Fruit fly (Drosophila melanogaster) whole organism, prepupa: ENCODE results near the gene CG18420.
A peak's percentile ranks its signal among the peaks of the same experiment; 100 is the strongest.

Experiments
- Blimp-1 ChIP-seq: fragments of 200-800 bp; sonication (Bioruptor generic); optimal IDR thresholded peaks from 3 replicates; lab custom pipeline; 2017; ENCODE audit warnings: missing biosample characterization, missing genetic modification characterization, mild to moderate bottlenecking, moderate library complexity, missing genetic modification reagents
- CG10631 ChIP-seq: fragments of 200-800 bp; sonication (Bioruptor generic); optimal IDR thresholded peaks from 2 replicates; lab custom pipeline; 2016; ENCODE audit warnings: missing biosample characterization, missing genetic modification characterization
- CG10669 ChIP-seq: fragments of 200-800 bp; sonication (Bioruptor generic); optimal IDR thresholded peaks from 3 replicates; lab custom pipeline; 2018; ENCODE audit warnings: missing biosample characterization, mild to moderate bottlenecking, missing genetic modification characterization, moderate library complexity
- CG11762 ChIP-seq: fragments of 200-800 bp; sonication (Bioruptor generic); optimal IDR thresholded peaks from 3 replicates; lab custom pipeline; 2016; ENCODE audit warnings: missing biosample characterization, missing genetic modification characterization; ENCODE audit not compliant: insufficient read depth
- CG11902 ChIP-seq: fragments of 200-800 bp; sonication (Bioruptor generic); optimal IDR thresholded peaks from 3 replicates; lab custom pipeline; 2016; ENCODE audit warnings: missing biosample characterization, missing genetic modification characterization
- CG1621 ChIP-seq: fragments of 200-800 bp; sonication (Bioruptor generic); optimal IDR thresholded peaks from 3 replicates; lab custom pipeline; 2018; ENCODE audit warnings: missing biosample characterization, mild to moderate bottlenecking, missing genetic modification characterization
- CG32006 ChIP-seq: fragments of 200-800 bp; sonication (Bioruptor generic); optimal IDR thresholded peaks from 3 replicates; lab custom pipeline; 2017; ENCODE audit warnings: missing biosample characterization, mild to moderate bottlenecking, missing genetic modification characterization
- CG6163 ChIP-seq: fragments of 200-800 bp; sonication (Bioruptor generic); IDR thresholded peaks from 3 replicates; pipeline ENCODE4 v1.3.6; 2022; ENCODE audit warnings: missing biosample characterization, missing genetic modification characterization
- CG6792 ChIP-seq: fragments of 200-800 bp; sonication (Bioruptor generic); optimal IDR thresholded peaks from 3 replicates; lab custom pipeline; 2016; ENCODE audit warnings: missing biosample characterization, missing genetic modification characterization
- CG6808 ChIP-seq: fragments of 200-800 bp; sonication (Bioruptor generic); optimal IDR thresholded peaks from 3 replicates; lab custom pipeline; 2017; ENCODE audit warnings: missing biosample characterization, missing genetic modification characterization, mild to moderate bottlenecking, moderate library complexity, missing genetic modification reagents
- CG7368 ChIP-seq: fragments of 200-800 bp; sonication (Bioruptor generic); optimal IDR thresholded peaks from 3 replicates; lab custom pipeline; 2016; ENCODE audit warnings: missing biosample characterization, missing genetic modification characterization
- CG8319 ChIP-seq: fragments of 200-800 bp; sonication (Bioruptor generic); optimal IDR thresholded peaks from 3 replicates; lab custom pipeline; 2016; ENCODE audit warnings: missing biosample characterization, missing genetic modification characterization
- CG9139 ChIP-seq: fragments of 200-800 bp; sonication (Bioruptor generic); optimal IDR thresholded peaks from 3 replicates; lab custom pipeline; 2017; ENCODE audit warnings: missing biosample characterization, mild to moderate bottlenecking, missing genetic modification characterization
- Eip75B ChIP-seq: fragments of 200-800 bp; sonication (Bioruptor generic); optimal IDR thresholded peaks from 3 replicates; lab custom pipeline; 2016; ENCODE audit warnings: missing biosample characterization, missing genetic modification characterization
- Eip78C ChIP-seq: fragments of 200-800 bp; sonication (Bioruptor generic); peaks from one replicate; lab custom pipeline; 2016; ENCODE audit warnings: missing biosample characterization, missing genetic modification characterization
- Ets21C ChIP-seq: fragments of 200-800 bp; sonication (Bioruptor generic); optimal IDR thresholded peaks from 3 replicates; lab custom pipeline; 2016; ENCODE audit warnings: missing biosample characterization, missing genetic modification characterization
- Ets96B ChIP-seq: fragments of 200-800 bp; optimal IDR thresholded peaks from 2 replicates; lab custom pipeline; 2019; ENCODE audit warnings: missing biosample characterization, mild to moderate bottlenecking, missing genetic modification characterization, moderate library complexity
- Gug ChIP-seq: fragments of 200-800 bp; sonication (Bioruptor generic); IDR thresholded peaks from 2 replicates; pipeline ENCODE4 v1.3.6; 2022; ENCODE audit warnings: missing biosample characterization, missing genetic modification characterization
- Hr38 ChIP-seq: sonication (Bioruptor generic); optimal IDR thresholded peaks from 2 replicates; lab custom pipeline; 2016; ENCODE audit warnings: missing biosample characterization, missing genetic modification characterization
- Hr39 ChIP-seq: fragments of 200-800 bp; sonication (Bioruptor generic); optimal IDR thresholded peaks from 2 replicates; lab custom pipeline; 2016; ENCODE audit warnings: missing biosample characterization, missing genetic modification characterization
- OdsH ChIP-seq: fragments of 200-800 bp; sonication (Bioruptor generic); optimal IDR thresholded peaks from 3 replicates; lab custom pipeline; 2016; ENCODE audit warnings: missing biosample characterization, missing genetic modification characterization
- Smox ChIP-seq: fragments of 200-800 bp; sonication (Bioruptor generic); optimal IDR thresholded peaks from 3 replicates; lab custom pipeline; 2016; ENCODE audit warnings: missing biosample characterization, missing genetic modification characterization
- Sox102F ChIP-seq: fragments of 200-800 bp; sonication (Bioruptor generic); optimal IDR thresholded peaks from 2 replicates; lab custom pipeline; 2016; ENCODE audit warnings: missing biosample characterization, mild to moderate bottlenecking, missing genetic modification characterization
- Sox14 ChIP-seq: fragments of 200-800 bp; sonication (Bioruptor generic); optimal IDR thresholded peaks from 3 replicates; lab custom pipeline; 2016; ENCODE audit warnings: missing biosample characterization, missing genetic modification characterization
- cyc ChIP-seq: fragments of 200-800 bp; sonication (Bioruptor generic); optimal IDR thresholded peaks from 3 replicates; lab custom pipeline; 2016; ENCODE audit warnings: missing biosample characterization, missing genetic modification characterization
- eg ChIP-seq: fragments of 200-800 bp; sonication (Bioruptor generic); IDR thresholded peaks from 3 replicates; pipeline ENCODE4 v1.3.6; 2022; ENCODE audit warnings: missing biosample characterization, missing genetic modification characterization
- esn ChIP-seq: fragments of 200-800 bp; sonication (Bioruptor generic); optimal IDR thresholded peaks from 2 replicates; lab custom pipeline; 2016; ENCODE audit warnings: missing biosample characterization, mild to moderate bottlenecking, missing genetic modification characterization, moderate library complexity
- fd85E ChIP-seq: fragments of 200-800 bp; sonication (Bioruptor generic); optimal IDR thresholded peaks from 3 replicates; lab custom pipeline; 2016; ENCODE audit warnings: missing biosample characterization, missing genetic modification characterization
- fkh ChIP-seq: fragments of 200-800 bp; sonication (Bioruptor generic); optimal IDR thresholded peaks from 3 replicates; lab custom pipeline; 2017; ENCODE audit warnings: missing biosample characterization, mild to moderate bottlenecking, missing genetic modification characterization, moderate library complexity
- lz ChIP-seq: fragments of 200-800 bp; sonication (Bioruptor generic); optimal IDR thresholded peaks from 3 replicates; lab custom pipeline; 2016; ENCODE audit warnings: missing biosample characterization, missing genetic modification characterization
- net ChIP-seq: fragments of 200-800 bp; sonication (Bioruptor generic); optimal IDR thresholded peaks from 3 replicates; lab custom pipeline; 2016; ENCODE audit warnings: missing biosample characterization, missing genetic modification characterization
- pdm3 ChIP-seq: fragments of 200-800 bp; sonication (Bioruptor generic); optimal IDR thresholded peaks from 3 replicates; lab custom pipeline; 2016; ENCODE audit warnings: missing biosample characterization, missing genetic modification characterization
- spab ChIP-seq: fragments of 200-800 bp; sonication (Bioruptor generic); optimal IDR thresholded peaks from 2 replicates; lab custom pipeline; 2017; ENCODE audit warnings: missing biosample characterization, mild to moderate bottlenecking, missing genetic modification characterization, missing genetic modification reagents
- svp ChIP-seq: fragments of 200-800 bp; sonication (Bioruptor generic); peaks from one replicate; lab custom pipeline; 2016; ENCODE audit warnings: missing biosample characterization, missing genetic modification characterization

Gene CG18420

DNA sequence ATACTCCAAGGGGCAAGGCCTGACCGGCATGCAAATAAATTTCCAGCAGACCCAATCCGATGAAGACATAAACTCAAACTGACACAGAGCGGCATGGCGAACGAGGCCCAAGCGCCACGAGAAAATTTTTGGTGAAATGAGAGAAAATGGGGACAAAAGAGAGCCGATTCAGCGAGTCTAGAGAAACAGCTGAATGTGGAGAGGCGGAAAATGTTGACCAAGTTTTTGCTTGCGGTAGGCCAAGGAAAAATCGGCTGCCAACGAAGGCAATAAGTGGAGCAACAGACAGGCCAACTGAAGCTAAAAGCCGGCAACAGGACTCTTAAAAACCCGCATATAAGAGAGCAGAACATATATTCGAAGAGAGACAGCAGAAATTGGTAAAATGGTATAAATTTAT is 1.1 kb upstream of the CG18420 start:
- TF ChIP-seq fkh (GFP tag; lab: Kevin White, UChicago) (no peak), Blimp-1 (GFP tag; lab: Kevin White, UChicago) (no peak), Sox14 (GFP tag; lab: Kevin White, UChicago) (no peak), CG10631 (GFP tag; lab: Kevin White, UChicago) (no peak), CG1621 (tag; lab: Kevin White, UChicago) (no peak), OdsH (GFP tag; lab: Kevin White, UChicago) (no peak)

DNA sequence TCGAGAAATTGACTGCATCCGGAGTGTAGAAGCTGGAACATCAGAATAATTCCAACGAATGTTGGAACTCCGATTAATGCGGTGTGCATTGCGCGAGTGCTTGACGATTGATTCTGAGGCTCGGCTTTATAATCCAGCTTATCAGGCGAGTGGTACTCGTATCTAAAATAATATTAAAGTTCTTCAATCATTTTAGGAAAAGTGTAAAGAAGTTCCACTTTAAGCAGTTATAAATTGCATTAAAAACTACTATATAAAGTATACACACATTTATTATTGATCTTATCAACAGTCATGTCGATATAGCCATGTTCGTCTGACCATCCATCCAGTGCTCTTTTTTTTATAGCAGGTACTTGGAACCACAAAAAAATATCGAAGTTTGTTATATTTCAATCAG is 11.9 kb downstream of the CG18420 start, which contains the start of gene CG18636:
Gene CG18636 (minus strand): TSS at position 101 of the 400 bp plus-strand sequence.
- TF ChIP-seq Eip78C: peak; percentile 45
- TF ChIP-seq Hr39 (GFP tag; lab: Kevin White, UChicago): no peak
- TF ChIP-seq, all 60 proteins: peak for 1

- no peak for TF ChIP-seq Hr38 (GFP tag; lab: Kevin White, UChicago)
- TF ChIP-seq CG6808 (GFP tag; lab: Kevin White, UChicago): no peak
- TF ChIP-seq spab (GFP tag; lab: Kevin White, UChicago): no peak
- TF ChIP-seq eg: no peak
- TF ChIP-seq CG9139 (GFP tag; lab: Kevin White, UChicago): no peak
- no peak for TF ChIP-seq Ets96B (tag; lab: Kevin White, UChicago)
- TF ChIP-seq CG6792 (GFP tag; lab: Kevin White, UChicago): no peak
- TF ChIP-seq Eip78C: peak; percentile 36
- no peak for TF ChIP-seq net (GFP tag; lab: Kevin White, UChicago)
- peak; percentile 92 for TF ChIP-seq svp
- no peak for TF ChIP-seq Ets21C (GFP tag; lab: Kevin White, UChicago)
- TF ChIP-seq Eip75B (GFP tag; lab: Kevin White, UChicago): no peak
- TF ChIP-seq fd85E (GFP tag; lab: Kevin White, UChicago): no peak
Measured at dm6 chr2L:14774713-14775112, 21.7 kb downstream of the CG18420 start, which contains the start of gene CG4650. CG4650 (minus strand) TSS chr2L:14774981.

- TF ChIP-seq Sox102F (GFP tag; lab: Kevin White, UChicago) (no peak), Blimp-1 (GFP tag; lab: Kevin White, UChicago) (no peak), CG1621 (tag; lab: Kevin White, UChicago) (no peak), OdsH (GFP tag; lab: Kevin White, UChicago) (no peak), CG6808 (GFP tag; lab: Kevin White, UChicago) (no peak), Sox14 (GFP tag; lab: Kevin White, UChicago) (no peak), CG7368 (no peak), CG11762 (GFP tag; lab: Kevin White, UChicago) (no peak), Eip78C (no peak), esn (no peak), Smox (no peak), Ets21C (GFP tag; lab: Kevin White, UChicago) (no peak), cyc (GFP tag; lab: Kevin White, UChicago) (no peak), CG8319 (GFP tag; lab: Kevin White, UChicago) (no peak), lz (GFP tag; lab: Kevin White, UChicago) (no peak), CG6792 (GFP tag; lab: Kevin White, UChicago) (no peak), CG11902 (GFP tag; lab: Kevin White, UChicago) (no peak), CG10631 (GFP tag; lab: Kevin White, UChicago) (no peak), CG6163 (GFP tag; lab: Robert Waterston, UW) (no peak), CG10669 (no peak)
Measured at dm6 chr2L:14765608-14766007, 30.8 kb downstream of the CG18420 start, which contains the start of gene CG4701. CG4701 (plus strand) TSS chr2L:14765908.

dm6 chr2L:14762465-14762864 is 34.0 kb downstream of the CG18420 start, which contains the start of gene CSN1a:
CSN1a (plus strand) TSS chr2L:14762765.
- no peak for TF ChIP-seq eg
- no peak for TF ChIP-seq pdm3 (GFP tag; lab: Kevin White, UChicago)
- no peak for TF ChIP-seq CG32006 (GFP tag; lab: Kevin White, UChicago)
- TF ChIP-seq Gug (GFP tag; lab: Robert Waterston, UW): no peak
- no peak for TF ChIP-seq CG11762 (GFP tag; lab: Kevin White, UChicago)
- no peak for TF ChIP-seq svp
